Fruit fly (Drosophila melanogaster) Kc167 (cell line): ENCODE results near the gene Nhe2.

Experiments
- Myc ChIP-seq: fragments of >200 bp; optimal IDR thresholded peaks from 2 replicates; lab custom pipeline; 2017; ENCODE audit warnings: missing external identifiers
- Sin3A ChIP-seq: fragments of >200 bp; optimal IDR thresholded peaks from 2 replicates; lab custom pipeline; 2018; ENCODE audit warnings: missing external identifiers
- h ChIP-seq: fragments of >200 bp; optimal IDR thresholded peaks from 3 replicates; lab custom pipeline; 2018; ENCODE audit warnings: missing external identifiers
- insv ChIP-seq: fragments of >200 bp; optimal IDR thresholded peaks from 3 replicates; lab custom pipeline; 2018; ENCODE audit warnings: missing external identifiers
- psq ChIP-seq: fragments of >200 bp; optimal IDR thresholded peaks from 2 replicates; lab custom pipeline; 2017; ENCODE audit warnings: missing external identifiers
- ttk ChIP-seq: sonication (Bioruptor generic); optimal IDR thresholded peaks from 2 replicates; lab custom pipeline; 2017; ENCODE audit warnings: missing external identifiers

Nhe2 gene

dm6 chr2L:21107651-21108489 is 3.5 kb downstream of the Nhe2 start:
- no peak for TF ChIP-seq Myc (lab: Kevin White, UChicago)
- peak; percentile 80 for TF ChIP-seq psq

- no peak for TF ChIP-seq insv (lab: Kevin White, UChicago)
- no peak for TF ChIP-seq ttk (lab: Kevin White, UChicago)
- TF ChIP-seq psq, result no peak
- no peak for TF ChIP-seq h (lab: Kevin White, UChicago)
- TF ChIP-seq Sin3A (lab: Kevin White, UChicago), result no peak
- no peak for TF ChIP-seq Myc (lab: Kevin White, UChicago)
Observed at dm6 chr2L:21108759-21109282, 4.5 kb downstream of the Nhe2 start.

- TF ChIP-seq psq (no peak), ttk (lab: Kevin White, UChicago) (no peak), Myc (lab: Kevin White, UChicago) (no peak), h (lab: Kevin White, UChicago) (no peak), Sin3A (lab: Kevin White, UChicago) (no peak), insv (lab: Kevin White, UChicago) (no peak)
Observed at dm6 chr2L:21109680-21110079, 5.3 kb downstream of the Nhe2 start.

- TF ChIP-seq h (lab: Kevin White, UChicago), result no peak
- TF ChIP-seq Sin3A (lab: Kevin White, UChicago), result no peak
- TF ChIP-seq insv (lab: Kevin White, UChicago), result no peak
- TF ChIP-seq Myc (lab: Kevin White, UChicago), result no peak
- no peak for TF ChIP-seq ttk (lab: Kevin White, UChicago)
- no peak for TF ChIP-seq psq
Observed at dm6 chr2L:21111849-21112248, 7.5 kb downstream of the Nhe2 start.

dm6 chr2L:21113546-21113945 is 9.2 kb downstream of the Nhe2 start:
- TF ChIP-seq Sin3A (lab: Kevin White, UChicago), result no peak
- no peak for TF ChIP-seq insv (lab: Kevin White, UChicago)
- TF ChIP-seq ttk (lab: Kevin White, UChicago), result no peak
- TF ChIP-seq Myc (lab: Kevin White, UChicago), result no peak
- TF ChIP-seq psq, result no peak
- no peak for TF ChIP-seq h (lab: Kevin White, UChicago)

- no peak for TF ChIP-seq insv (lab: Kevin White, UChicago)
- no peak for TF ChIP-seq Sin3A (lab: Kevin White, UChicago)
- TF ChIP-seq h (lab: Kevin White, UChicago), result no peak
- TF ChIP-seq psq, result no peak
- TF ChIP-seq ttk (lab: Kevin White, UChicago), result no peak
- TF ChIP-seq Myc (lab: Kevin White, UChicago), result no peak
Observed at dm6 chr2L:21115687-21116086, 11.3 kb downstream of the Nhe2 start.

dm6 chr2L:21135764-21136163 is 31.4 kb downstream of the Nhe2 start:
- TF ChIP-seq ttk (lab: Kevin White, UChicago) (no peak), h (lab: Kevin White, UChicago) (no peak), Sin3A (lab: Kevin White, UChicago) (no peak), psq (no peak)

- TF ChIP-seq psq, result no peak
Observed at dm6 chr2L:21141714-21142500, 37.5 kb downstream of the Nhe2 start, which contains the start of gene Dap160. Dap160 (minus strand) TSS chr2L:21142347.

- TF ChIP-seq h (lab: Kevin White, UChicago) (no peak), Sin3A (lab: Kevin White, UChicago) (no peak), psq (no peak)
Observed at dm6 chr2L:21142501-21142849, 38.1 kb downstream of the Nhe2 start.

- TF ChIP-seq h (lab: Kevin White, UChicago) (no peak), ttk (lab: Kevin White, UChicago) (no peak), Myc (lab: Kevin White, UChicago) (no peak)
Observed at dm6 chr2L:21142972-21143385, 38.6 kb downstream of the Nhe2 start, which contains the start of gene pths. pths (plus strand) TSS chr2L:21143229.

- no peak for TF ChIP-seq h (lab: Kevin White, UChicago)
- TF ChIP-seq psq, result no peak
- TF ChIP-seq Myc (lab: Kevin White, UChicago), result no peak
- TF ChIP-seq insv (lab: Kevin White, UChicago), result no peak
- TF ChIP-seq Sin3A (lab: Kevin White, UChicago), result no peak
Observed at dm6 chr2L:21148242-21148641, 43.9 kb downstream of the Nhe2 start, which contains the start of gene del. del (minus strand) TSS chr2L:21148546.

- TF ChIP-seq h (lab: Kevin White, UChicago) (no peak), insv (lab: Kevin White, UChicago) (no peak), Sin3A (lab: Kevin White, UChicago) (no peak), ttk (lab: Kevin White, UChicago) (no peak), Myc (lab: Kevin White, UChicago) (no peak), psq (no peak)
Observed at dm6 chr2L:21149053-21149452, 44.7 kb downstream of the Nhe2 start.
